Worm (Caenorhabditis elegans) whole organism, L3 larva: Measurements from ENCODE around the gene F49C12.12.

Experiments
- fos-1 ChIP-seq: fragments of 150-350 bp; optimal IDR thresholded peaks from 2 replicates; lab custom pipeline; 2014; ENCODE audit warnings: missing biosample characterization, missing genetic modification characterization
- lin-39 ChIP-seq: fragments of 150-350 bp; optimal IDR thresholded peaks from 2 replicates; lab custom pipeline; 2018; ENCODE audit warnings: missing biosample characterization, missing genetic modification reagents, missing genetic modification characterization
- nhr-23 ChIP-seq: fragments of 150-350 bp; optimal IDR thresholded peaks from 2 replicates; lab custom pipeline; 2014; ENCODE audit warnings: missing biosample characterization, missing genetic modification reagents, missing genetic modification characterization
- nhr-237 ChIP-seq: fragments of 150-350 bp; optimal IDR thresholded peaks from 2 replicates; lab custom pipeline; 2014; ENCODE audit warnings: missing biosample characterization, missing genetic modification characterization
- nhr-28 ChIP-seq: fragments of 150-350 bp; optimal IDR thresholded peaks from 2 replicates; lab custom pipeline; 2014; ENCODE audit warnings: missing biosample characterization, missing genetic modification characterization
- skn-1 ChIP-seq: fragments of 150-350 bp; optimal IDR thresholded peaks from 2 replicates; lab custom pipeline; 2014; ENCODE audit warnings: missing biosample characterization, missing genetic modification characterization

DNA sequence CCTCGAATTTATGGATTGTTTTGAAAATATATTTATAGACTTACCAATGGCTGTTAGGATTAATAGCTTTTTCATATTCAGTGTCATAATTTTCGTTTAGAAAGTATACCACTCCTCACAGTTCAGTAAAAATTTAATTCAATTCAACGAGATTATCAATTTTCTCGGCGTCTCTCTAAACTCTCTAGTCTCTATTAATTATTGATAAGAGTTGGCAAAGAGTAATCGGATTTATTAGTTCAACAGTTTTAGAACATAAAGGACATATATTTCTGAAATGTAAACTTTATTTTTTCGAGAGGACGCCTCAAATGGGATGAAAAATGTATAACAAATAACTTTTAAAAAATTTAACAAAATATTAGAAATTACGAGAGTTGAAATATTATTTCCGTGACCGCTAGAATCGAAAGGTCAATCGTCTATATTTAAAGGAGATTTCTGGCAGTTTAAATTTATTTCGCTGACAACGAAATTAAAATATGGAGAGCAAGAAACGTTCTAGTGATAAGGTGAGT lies 3.2 kb upstream of the F49C12.12 start, which contains the start of the genes nspg-11 and F49C12.15:
- no peak for TF ChIP-seq nhr-23 (tag; lab: Kevin White, UChicago)
- TF ChIP-seq nhr-237 (tag; lab: Kevin White, UChicago), result no peak
- TF ChIP-seq nhr-28 (tag; lab: Kevin White, UChicago), result no peak
- TF ChIP-seq lin-39, result no peak
- no peak for TF ChIP-seq fos-1
- no peak for TF ChIP-seq skn-1 (tag; lab: Kevin White, UChicago)
